Worm (Caenorhabditis elegans): Measurements from ENCODE around the gene C29A12.22.

The C29A12.22 gene

ce11 chrV:10832862-10833261 is 21.0 kb downstream of the C29A12.22 start:
- TF ChIP-seq tlf-1 (GFP tag; optimal IDR thresholded peaks at IDR 0.05): no peak
- no peak for TF ChIP-seq F23B12.7 (tag; optimal IDR thresholded peaks at IDR 0.05; ENCODE audit: insufficient read depth)
- TF ChIP-seq Y67H2A.10 (GFP tag; conservative IDR thresholded peaks at IDR 0.05): no peak
- TF ChIP-seq lir-1 (GFP tag; conservative IDR thresholded peaks at IDR 0.05): no peak

ce11 chrV:10834682-10835219 is 22.9 kb downstream of the C29A12.22 start:
- TF ChIP-seq aptf-3 (GFP tag; IDR thresholded peaks at IDR 0.05): no peak
- no peak for TF ChIP-seq F57C9.4 (tag; optimal IDR thresholded peaks at IDR 0.05)
- no peak for TF ChIP-seq hlh-26 (GFP tag; conservative IDR thresholded peaks at IDR 0.05)
- no peak for TF ChIP-seq hlh-12 (tag; optimal IDR thresholded peaks at IDR 0.05)
- TF ChIP-seq B0019.2 (GFP tag; conservative IDR thresholded peaks at IDR 0.05): no peak
- no peak for TF ChIP-seq madf-10 (tag; optimal IDR thresholded peaks at IDR 0.05)
- TF ChIP-seq mxl-1 (tag; optimal IDR thresholded peaks at IDR 0.05): no peak
- TF ChIP-seq B0261.1 (tag; optimal IDR thresholded peaks at IDR 0.05): no peak
- no peak for TF ChIP-seq somi-1 (GFP tag; optimal IDR thresholded peaks at IDR 0.05)
- no peak for TF ChIP-seq egl-44 (GFP tag; IDR thresholded peaks at IDR 0.05)
- no peak for TF ChIP-seq ekl-4 (GFP tag; IDR thresholded peaks at IDR 0.05)
- no peak for TF ChIP-seq F57A8.1 (GFP tag; optimal IDR thresholded peaks at IDR 0.05)
- TF ChIP-seq hmg-20 (GFP tag; IDR thresholded peaks at IDR 0.05): no peak
- no peak for TF ChIP-seq hsf-1 (GFP tag; IDR thresholded peaks at IDR 0.05)
- no peak for TF ChIP-seq ztf-6 (GFP tag; IDR thresholded peaks at IDR 0.05)
- no peak for TF ChIP-seq F49E8.2 (tag; optimal IDR thresholded peaks at IDR 0.05; ENCODE audit: insufficient read depth)
- no peak for TF ChIP-seq dpl-1 (GFP tag; optimal IDR thresholded peaks at IDR 0.05)
- TF ChIP-seq sea-2 (GFP tag; IDR thresholded peaks at IDR 0.05): no peak
- TF ChIP-seq mes-4 (tag; optimal IDR thresholded peaks at IDR 0.05): no peak
- no peak for TF ChIP-seq mel-28 (tag; optimal IDR thresholded peaks at IDR 0.05; ENCODE audit: borderline replicate concordance)

ce11 chrV:10838204-10838603 is 26.3 kb downstream of the C29A12.22 start:
- no peak for TF ChIP-seq unc-62 (GFP tag; optimal IDR thresholded peaks at IDR 0.05)
- TF ChIP-seq madf-6 (GFP tag; IDR thresholded peaks at IDR 0.05): no peak
- no peak for TF ChIP-seq K11D2.4 (GFP tag; IDR thresholded peaks at IDR 0.05)
- TF ChIP-seq F37B4.10 (GFP tag; IDR thresholded peaks at IDR 0.05): no peak
- no peak for TF ChIP-seq nfyb-1 (GFP tag; IDR thresholded peaks at IDR 0.05)
- no peak for TF ChIP-seq Y53F4B.3 (GFP tag; IDR thresholded peaks at IDR 0.05)
- no peak for TF ChIP-seq Y56A3A.18 (GFP tag; IDR thresholded peaks at IDR 0.05)
- TF ChIP-seq ztf-26 (tag; optimal IDR thresholded peaks at IDR 0.05): no peak
- no peak for TF ChIP-seq ztf-22 (GFP tag; optimal IDR thresholded peaks at IDR 0.05)

- TF ChIP-seq F49E8.2 (tag; optimal IDR thresholded peaks at IDR 0.05; ENCODE audit: insufficient read depth) (no peak), ekl-4 (GFP tag; IDR thresholded peaks at IDR 0.05) (no peak), attf-6 (GFP tag; IDR thresholded peaks at IDR 0.05) (no peak), ZK185.1 (tag; optimal IDR thresholded peaks at IDR 0.05; ENCODE audit: poor library complexity, severe bottlenecking) (no peak), lin-54 (GFP tag; optimal IDR thresholded peaks at IDR 0.05) (no peak), bed-1 (GFP tag; IDR thresholded peaks at IDR 0.05) (no peak)
These were observed 27.5 kb downstream of the C29A12.22 start for ce11 chrV:10839398-10839797.

All from whole organism, young adult.